Worm (Caenorhabditis elegans): Measurements from ENCODE around the gene C14A6.5.
A peak's percentile ranks its signal among the peaks of the same experiment; 100 is the strongest.

The C14A6.5 gene

ce11 chrV:18164758-18165157 lies at the start of gene C14A6.5:
C14A6.5 (minus strand) TSS chrV:18164858.
- TF ChIP-seq T26A5.8 (tag; optimal IDR thresholded peaks at IDR 0.05) (no peak), K12H6.12 (tag; optimal IDR thresholded peaks at IDR 0.05) (no peak), ceh-100 (GFP tag; IDR thresholded peaks at IDR 0.05) (no peak), fkh-3 (tag; optimal IDR thresholded peaks at IDR 0.05) (no peak), F49E8.2 (tag; optimal IDR thresholded peaks at IDR 0.05; ENCODE audit: insufficient read depth) (no peak), tlf-1 (GFP tag; optimal IDR thresholded peaks at IDR 0.05) (no peak), nhr-120 (GFP tag; IDR thresholded peaks at IDR 0.05) (no peak), aptf-3 (GFP tag; IDR thresholded peaks at IDR 0.05) (no peak), ceh-58 (GFP tag; IDR thresholded peaks at IDR 0.05) (no peak), dpl-1 (GFP tag; optimal IDR thresholded peaks at IDR 0.05) (no peak), tbx-9 (tag; optimal IDR thresholded peaks at IDR 0.05; ENCODE audit: borderline replicate concordance) (no peak), F52B5.7 (tag; optimal IDR thresholded peaks at IDR 0.05) (no peak), lin-40 (tag; optimal IDR thresholded peaks at IDR 0.05) (no peak), egrh-3 (GFP tag; IDR thresholded peaks at IDR 0.05) (no peak), ZK185.1 (tag; optimal IDR thresholded peaks at IDR 0.05; ENCODE audit: poor library complexity, severe bottlenecking) (no peak), cebp-2 (GFP tag; IDR thresholded peaks at IDR 0.05) (no peak)

ce11 chrV:18212848-18213247 lies 48.2 kb upstream of the C14A6.5 start:
- TF ChIP-seq C17E4.6 (GFP tag; IDR thresholded peaks at IDR 0.05) (no peak), ama-1 (optimal IDR thresholded peaks at IDR 0.05) (no peak), ama-1 (GFP tag; optimal IDR thresholded peaks at IDR 0.05) (no peak), hrde-1 (tag; optimal IDR thresholded peaks at IDR 0.05; ENCODE audit: borderline replicate concordance) (no peak), zfh-2 (GFP tag; conservative IDR thresholded peaks at IDR 0.05) (0 out of 2 replicates have a peak, but pooled peaks have one; percentile 54)

ce11 chrV:18209071-18209470 lies 44.4 kb upstream of the C14A6.5 start, which contains the start of gene F16H6.7:
F16H6.7 (minus strand) TSS chrV:18209171.
- TF ChIP-seq repo-1 (tag; optimal IDR thresholded peaks at IDR 0.05) (no peak), nhr-27 (tag; optimal IDR thresholded peaks at IDR 0.05) (no peak), sdz-38 (tag; optimal IDR thresholded peaks at IDR 0.05) (no peak), nfya-1 (tag; optimal IDR thresholded peaks at IDR 0.05; ENCODE audit: borderline replicate concordance, insufficient read depth) (no peak), rec-8 (tag; optimal IDR thresholded peaks at IDR 0.05) (no peak), lin-54 (GFP tag; optimal IDR thresholded peaks at IDR 0.05) (no peak), attf-3 (GFP tag; conservative IDR thresholded peaks at IDR 0.05) (no peak), rcor-1 (GFP tag; IDR thresholded peaks at IDR 0.05) (no peak), him-1 (tag; optimal IDR thresholded peaks at IDR 0.05) (no peak)

- no peak for TF ChIP-seq ztf-3 (GFP tag; optimal IDR thresholded peaks at IDR 0.05)
- TF ChIP-seq zim-3 (tag; optimal IDR thresholded peaks at IDR 0.05) = no peak
- TF ChIP-seq nhr-120 (GFP tag; IDR thresholded peaks at IDR 0.05) = no peak
- TF ChIP-seq lin-54 (GFP tag; optimal IDR thresholded peaks at IDR 0.05) = no peak
- TF ChIP-seq ets-4 (GFP tag; optimal IDR thresholded peaks at IDR 0.05) = no peak
- TF ChIP-seq lsl-1 (GFP tag; optimal IDR thresholded peaks at IDR 0.05) = no peak
- no peak for TF ChIP-seq sea-2 (GFP tag; IDR thresholded peaks at IDR 0.05)
- no peak for TF ChIP-seq snpc-3.4 (tag; optimal IDR thresholded peaks at IDR 0.05)
- TF ChIP-seq rpc-1 (optimal IDR thresholded peaks at IDR 0.05) = no peak
- no peak for TF ChIP-seq rpc-1 (tag; optimal IDR thresholded peaks at IDR 0.05)
- TF ChIP-seq lag-1 (GFP tag; IDR thresholded peaks at IDR 0.05) = no peak
- no peak for TF ChIP-seq hlh-12 (tag; optimal IDR thresholded peaks at IDR 0.05)
- no peak for TF ChIP-seq hrde-1 (tag; optimal IDR thresholded peaks at IDR 0.05; ENCODE audit: borderline replicate concordance)
- TF ChIP-seq lir-1 (GFP tag; conservative IDR thresholded peaks at IDR 0.05) = no peak
- no peak for TF ChIP-seq atf-7 (tag; optimal IDR thresholded peaks at IDR 0.05)
- no peak for TF ChIP-seq ZK185.1 (tag; optimal IDR thresholded peaks at IDR 0.05; ENCODE audit: poor library complexity, severe bottlenecking)
- no peak for TF ChIP-seq D2030.7 (GFP tag; IDR thresholded peaks at IDR 0.05)
These were observed 33.8 kb upstream of the C14A6.5 start, which contains the start of gene F16H6.4 for ce11 chrV:18198421-18198820. F16H6.4 (plus strand) TSS chrV:18198721.
